Worm (Caenorhabditis elegans): ENCODE results near the gene spl-2.

DNA sequence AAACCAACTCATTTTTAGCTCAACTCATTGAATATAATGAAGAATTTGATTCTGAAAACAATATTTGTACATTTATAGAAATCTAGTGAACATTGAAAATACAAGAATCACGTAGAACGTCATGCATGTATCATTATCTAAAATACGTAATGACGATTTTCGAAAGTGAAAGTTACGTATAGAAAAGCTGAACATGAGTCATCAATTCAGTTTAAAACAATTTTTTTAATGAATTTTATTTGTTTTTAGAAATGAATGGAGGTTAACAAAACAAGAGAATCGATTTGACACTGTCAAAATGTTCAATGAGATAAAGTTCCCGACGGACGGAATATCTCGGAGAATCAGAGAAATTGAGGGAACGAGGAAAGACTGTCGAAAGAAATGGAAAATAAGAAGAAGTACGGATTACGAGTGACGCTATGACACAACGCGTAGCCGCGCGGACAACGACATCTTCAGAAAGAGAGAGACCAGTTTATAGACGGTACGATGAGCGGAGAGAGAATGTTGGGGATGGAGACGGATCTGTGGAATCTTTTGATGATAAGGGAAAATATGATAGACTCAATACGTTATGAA lies 35.1 kb upstream of the spl-2 start, which contains the start of gene ptr-1:
- no peak for TF ChIP-seq ama-1 (optimal IDR thresholded peaks at IDR 0.05)
- no peak for TF ChIP-seq dmd-9 (GFP tag; IDR thresholded peaks at IDR 0.05)
- TF ChIP-seq unc-39 (tag; optimal IDR thresholded peaks at IDR 0.05), result no peak
- no peak for TF ChIP-seq hlh-30 (tag; optimal IDR thresholded peaks at IDR 0.05; ENCODE audit: insufficient read depth)
- TF ChIP-seq daf-19 (GFP tag; conservative IDR thresholded peaks at IDR 0.05), result no peak
- TF ChIP-seq nhr-76 (tag; optimal IDR thresholded peaks at IDR 0.05), result no peak
- no peak for TF ChIP-seq pha-4 (GFP tag; IDR thresholded peaks at IDR 0.05)
- TF ChIP-seq pha-4 (tag; optimal IDR thresholded peaks at IDR 0.05), result no peak
- TF ChIP-seq snpc-4 (tag; optimal IDR thresholded peaks at IDR 0.05), result no peak
- no peak for TF ChIP-seq arid-1 (GFP tag; conservative IDR thresholded peaks at IDR 0.05)
